Worm (Caenorhabditis elegans) whole organism, late embryonic: ENCODE results near the gene F21C10.7.

Experiments
- F13H6.1 ChIP-seq: sonication (generic microtip); optimal IDR thresholded peaks from 2 replicates; lab custom pipeline; 2016; ENCODE audit warnings: missing genetic modification characterization, missing compliant biosample characterization
- K02D7.2 ChIP-seq: sonication (generic microtip); optimal IDR thresholded peaks from 2 replicates; lab custom pipeline; 2017; ENCODE audit warnings: mild to moderate bottlenecking, missing genetic modification characterization, missing compliant biosample characterization
- ahr-1 ChIP-seq: sonication (generic microtip); optimal IDR thresholded peaks from 2 replicates; lab custom pipeline; 2016; ENCODE audit warnings: missing genetic modification characterization, missing compliant biosample characterization
- ceh-2 ChIP-seq: sonication (generic microtip); optimal IDR thresholded peaks from 2 replicates; lab custom pipeline; 2016; ENCODE audit warnings: missing genotype, missing genetic modification characterization, missing compliant biosample characterization
- dmd-4 ChIP-seq: sonication (generic microtip); optimal IDR thresholded peaks from 2 replicates; lab custom pipeline; 2016; ENCODE audit warnings: borderline replicate concordance, missing genetic modification characterization, missing compliant biosample characterization
- elt-2 ChIP-seq: sonication (generic microtip); optimal IDR thresholded peaks from 2 replicates; lab custom pipeline; 2016; ENCODE audit warnings: missing genetic modification reagents, missing genetic modification characterization, missing compliant biosample characterization
- ets-4 ChIP-seq: sonication (generic microtip); optimal IDR thresholded peaks from 2 replicates; lab custom pipeline; 2016; ENCODE audit warnings: missing genetic modification characterization, missing compliant biosample characterization
- hlh-8 ChIP-seq: sonication (generic microtip); optimal IDR thresholded peaks from 2 replicates; lab custom pipeline; 2016; ENCODE audit warnings: missing genotype, missing genetic modification characterization, missing compliant biosample characterization
- pha-4 ChIP-seq: fragments of 150-350 bp; optimal IDR thresholded peaks from 2 replicates; lab custom pipeline; 2018; ENCODE audit warnings: missing biosample characterization, missing genetic modification reagents, missing genetic modification characterization
- ref-2 ChIP-seq: sonication (generic microtip); optimal IDR thresholded peaks from 2 replicates; lab custom pipeline; 2016; ENCODE audit warnings: missing genetic modification characterization, missing compliant biosample characterization
- sox-2 ChIP-seq: fragments of 200-800 bp; sonication (Bioruptor generic); IDR thresholded peaks from 2 replicates; pipeline ENCODE4 v1.3.6; 2022; ENCODE audit warnings: missing genetic modification reagents, missing genetic modification characterization, missing compliant biosample characterization
- tbx-7 ChIP-seq: sonication (generic microtip); optimal IDR thresholded peaks from 2 replicates; lab custom pipeline; 2016; ENCODE audit warnings: missing genotype, missing genetic modification characterization, missing compliant biosample characterization
- unc-55 ChIP-seq: sonication (generic microtip); optimal IDR thresholded peaks from 2 replicates; lab custom pipeline; 2017; ENCODE audit warnings: missing biosample characterization, missing genetic modification reagents, missing genetic modification characterization

DNA sequence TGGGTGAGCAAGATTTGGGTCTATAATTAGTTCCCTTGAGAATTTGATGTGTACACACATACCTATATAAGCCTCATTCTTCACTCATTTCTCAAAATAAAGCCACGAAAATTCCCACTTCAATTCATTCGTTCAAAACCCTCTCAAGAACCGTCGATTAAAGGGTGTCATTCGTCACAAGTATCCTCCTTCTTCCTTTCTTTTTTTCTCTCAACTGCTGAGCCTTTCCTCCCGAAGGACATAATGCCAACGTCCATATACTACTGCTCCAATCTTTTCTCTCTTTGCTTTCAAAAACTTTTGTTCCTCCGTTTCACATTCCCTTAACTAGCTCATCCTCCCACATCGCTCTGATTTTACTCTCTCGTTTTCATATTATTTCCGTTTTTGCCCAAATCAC, 20.4 kb upstream of the F21C10.7 start, which contains the start of gene T27E4.1:
- no peak for TF ChIP-seq ahr-1 (tag; lab: Kevin White, UChicago)
- TF ChIP-seq ets-4 (tag; lab: Kevin White, UChicago), result no peak
- no peak for TF ChIP-seq tbx-7
- TF ChIP-seq ref-2 (tag; lab: Kevin White, UChicago), result no peak
- TF ChIP-seq K02D7.2, result no peak
- no peak for TF ChIP-seq F13H6.1 (tag; lab: Kevin White, UChicago)
- TF ChIP-seq pha-4 (tag; lab: Kevin White, UChicago), result no peak
- TF ChIP-seq ceh-2 (tag; lab: Kevin White, UChicago), result no peak
- no peak for TF ChIP-seq elt-2
- no peak for TF ChIP-seq unc-55 (GFP tag; lab: Kevin White, UChicago)
- no peak for TF ChIP-seq sox-2 (GFP tag; lab: Robert Waterston, UW)
- no peak for TF ChIP-seq dmd-4 (tag; lab: Kevin White, UChicago)
- no peak for TF ChIP-seq hlh-8 (tag; lab: Kevin White, UChicago)
